Fruit fly (Drosophila melanogaster): ENCODE results near the gene Alms1b.

The Alms1b gene

dm6 chrX:4612454-4612853, 18.3 kb downstream of the Alms1b start (continued):
- TF ChIP-seq croc (GFP tag; conservative IDR thresholded peaks at IDR 0.05) (no peak), CG13296 (GFP tag; optimal IDR thresholded peaks at IDR 0.05) (no peak), mirr (GFP tag; optimal IDR thresholded peaks at IDR 0.05) (peak; percentile 67), caup (GFP tag; optimal IDR thresholded peaks at IDR 0.05; ENCODE audit: severe bottlenecking) (peak; percentile 38), CG2129 (GFP tag; IDR thresholded peaks at IDR 0.05; ENCODE audit: partially characterized antibody) (no peak), ab (GFP tag; optimal IDR thresholded peaks at IDR 0.05) (no peak), CG12104 (GFP tag; optimal IDR thresholded peaks at IDR 0.05) (no peak), Bteb2 (GFP tag; optimal IDR thresholded peaks at IDR 0.05) (no peak), Adf1 (GFP tag; IDR thresholded peaks at IDR 0.05) (peak; percentile 19; the same call in 1 of the 2 replicates), CG2116 (GFP tag; optimal IDR thresholded peaks at IDR 0.05) (no peak), GATAe (GFP tag; conservative IDR thresholded peaks at IDR 0.05) (peak; percentile 75), CG17802 (tag; optimal IDR thresholded peaks at IDR 0.05) (no peak), Tbp (GFP tag; optimal IDR thresholded peaks at IDR 0.05) (no peak), CG33557 (GFP tag; optimal IDR thresholded peaks at IDR 0.05) (no peak), CG5953 (GFP tag; IDR thresholded peaks at IDR 0.05) (no peak), crol (GFP tag; IDR thresholded peaks at IDR 0.05) (peak; percentile 67; the same call in 1 of the 2 replicates), CG10543 (GFP tag; optimal IDR thresholded peaks at IDR 0.05) (peak; percentile 18), CG18599 (GFP tag; optimal IDR thresholded peaks at IDR 0.05) (peak; percentile 24), Dbx (GFP tag; IDR thresholded peaks at IDR 0.05) (peak; percentile 40; the same call in 1 of the 3 replicates), dati (GFP tag; IDR thresholded peaks at IDR 0.05) (no peak), Nf-YC (tag; optimal IDR thresholded peaks at IDR 0.05) (no peak), gcm2 (GFP tag; optimal IDR thresholded peaks at IDR 0.05) (no peak), Deaf1 (tag; optimal IDR thresholded peaks at IDR 0.05) (peak; percentile 24), CG4360 (GFP tag; IDR thresholded peaks at IDR 0.05) (no peak), corto (GFP tag; optimal IDR thresholded peaks at IDR 0.05) (peak; percentile 12), Hey (tag; optimal IDR thresholded peaks at IDR 0.05) (peak; percentile 55), dmrt99B (tag; optimal IDR thresholded peaks at IDR 0.05) (no peak), CG12769 (tag; optimal IDR thresholded peaks at IDR 0.05) (peak; percentile 19), grn (GFP tag; optimal IDR thresholded peaks at IDR 0.05) (peak; percentile 70), NC2β (GFP tag; optimal IDR thresholded peaks at IDR 0.05) (no peak), CG3407 (GFP tag; optimal IDR thresholded peaks at IDR 0.05) (no peak), CG15011 (GFP tag; optimal IDR thresholded peaks at IDR 0.05) (no peak)

- TF ChIP-seq tna (GFP tag; IDR thresholded peaks at IDR 0.05; ENCODE audit: partially characterized antibody): no peak
- no peak for TF ChIP-seq CG12155 (GFP tag; optimal IDR thresholded peaks at IDR 0.05)
- TF ChIP-seq dmrt11E (tag; optimal IDR thresholded peaks at IDR 0.05): no peak
- TF ChIP-seq CG32767 (GFP tag; IDR thresholded peaks at IDR 0.05): no peak
- TF ChIP-seq gsb-n (tag; optimal IDR thresholded peaks at IDR 0.05): no peak
- TF ChIP-seq Bdp1 (GFP tag; optimal IDR thresholded peaks at IDR 0.05): no peak
- no peak for TF ChIP-seq CG11504 (tag; optimal IDR thresholded peaks at IDR 0.05)
- TF ChIP-seq fd3F (GFP tag; optimal IDR thresholded peaks at IDR 0.05): no peak
- TF ChIP-seq CG4282 (GFP tag; optimal IDR thresholded peaks at IDR 0.05): no peak
- TF ChIP-seq CG12299 (tag; optimal IDR thresholded peaks at IDR 0.05): no peak
- TF ChIP-seq CG8388 (GFP tag; optimal IDR thresholded peaks at IDR 0.05): no peak
- TF ChIP-seq z (GFP tag; IDR thresholded peaks at IDR 0.05): no peak
- no peak for TF ChIP-seq CG10462 (GFP tag; optimal IDR thresholded peaks at IDR 0.05)
- TF ChIP-seq az2 (GFP tag; optimal IDR thresholded peaks at IDR 0.05): no peak
- TF ChIP-seq Neu2 (GFP tag; optimal IDR thresholded peaks at IDR 0.05; ENCODE audit: borderline replicate concordance): no peak
- TF ChIP-seq Nf-YA (GFP tag; IDR thresholded peaks at IDR 0.05): no peak
- no peak for TF ChIP-seq Dip2 (GFP tag; IDR thresholded peaks at IDR 0.05)
- no peak for TF ChIP-seq usp (GFP tag; optimal IDR thresholded peaks at IDR 0.05)
- peak; percentile 82 for TF ChIP-seq Ets65A (GFP tag)
- TF ChIP-seq trem (tag; optimal IDR thresholded peaks at IDR 0.05): no peak
- no peak for TF ChIP-seq phol (tag; optimal IDR thresholded peaks at IDR 0.05)
Measured at dm6 chrX:4610481-4610880, 20.3 kb downstream of the Alms1b start.
